ENCODE assay signal across 3 fruit fly cellular contexts in the genomic region with DNA sequence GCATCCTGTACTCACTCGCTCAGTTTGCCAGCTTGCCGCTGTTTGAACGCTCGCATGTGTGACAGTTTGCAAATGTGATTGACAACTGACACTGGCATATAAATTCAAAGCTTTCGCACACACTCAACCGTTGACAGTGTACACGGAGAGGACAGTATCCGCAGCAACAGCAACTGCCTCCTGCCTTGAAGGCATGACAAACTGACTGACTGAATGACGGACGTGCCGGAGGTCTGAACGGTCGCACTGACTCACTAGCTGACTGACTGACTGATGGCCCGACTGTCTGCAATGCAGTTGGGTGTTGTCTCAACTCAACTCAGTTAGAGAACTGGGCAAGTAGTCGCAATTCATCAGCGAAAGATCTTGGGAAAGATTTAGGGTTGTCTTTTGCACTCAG.
A peak's percentile ranks its signal among the peaks of the same experiment; 100 is the strongest.
TF ChIP-seq lines count a peak whose summit lies in the region.

No protein-coding gene starts in this region.

- no peak for TF ChIP-seq CTCF in whole organism, embryonic (GFP tag; optimal IDR thresholded peaks at IDR 0.05; lab: Kevin White, UChicago)

TF ChIP-seq in whole organism, embryonic, 481 proteins besides CTCF, POLR2A, EP300 and RAD21:
- TF ChIP-seq Stat92E (GFP tag; optimal IDR thresholded peaks at IDR 0.05; lab: Kevin White, UChicago) (no peak), hbn (GFP tag; IDR thresholded peaks at IDR 0.05; lab: Robert Waterston, UW; ENCODE audit: partially characterized antibody) (no peak), CG12299 (tag; optimal IDR thresholded peaks at IDR 0.05; lab: Kevin White, UChicago) (no peak), zfh1 (GFP tag; IDR thresholded peaks at IDR 0.05; lab: Robert Waterston, UW) (no peak), Med (GFP tag; lab: Kevin White, UChicago) (peak; percentile 33), CG8281 (tag; optimal IDR thresholded peaks at IDR 0.05; lab: Kevin White, UChicago) (peak; percentile 92), CG10209 (GFP tag; optimal IDR thresholded peaks at IDR 0.05; lab: Kevin White, UChicago) (peak; percentile 34), lov (optimal IDR thresholded peaks at IDR 0.05; lab: Kevin White, UChicago) (no peak), lov (GFP tag; IDR thresholded peaks at IDR 0.05; lab: Robert Waterston, UW) (0 out of 3 replicates have a peak, but pooled peaks have one; percentile 50), bcd (GFP tag; optimal IDR thresholded peaks at IDR 0.05; lab: Kevin White, UChicago) (no peak), z (GFP tag; IDR thresholded peaks at IDR 0.05; lab: Robert Waterston, UW) (0 out of 3 replicates have a peak, but pooled peaks have one; percentile 24), CG17328 (GFP tag; IDR thresholded peaks at IDR 0.05; lab: Robert Waterston, UW) (0 out of 2 replicates have a peak, but pooled peaks have one; percentile 32)

TF ChIP-seq in whole organism, prepupa, 60 proteins besides CTCF, POLR2A, EP300 and RAD21:
- TF ChIP-seq spab (GFP tag; optimal IDR thresholded peaks at IDR 0.05; lab: Kevin White, UChicago) (no peak), CG6854 (GFP tag; optimal IDR thresholded peaks at IDR 0.05; lab: Kevin White, UChicago) (no peak), CG31627 (GFP tag; optimal IDR thresholded peaks at IDR 0.05; lab: Kevin White, UChicago) (no peak), CG16779 (tag; optimal IDR thresholded peaks at IDR 0.05; lab: Kevin White, UChicago) (no peak), dac (GFP tag; optimal IDR thresholded peaks at IDR 0.05; lab: Kevin White, UChicago) (no peak), Ets21C (GFP tag; optimal IDR thresholded peaks at IDR 0.05; lab: Kevin White, UChicago) (no peak), CG6276 (GFP tag; optimal IDR thresholded peaks at IDR 0.05; lab: Kevin White, UChicago) (no peak), salr (GFP tag; optimal IDR thresholded peaks at IDR 0.05; lab: Kevin White, UChicago) (no peak), CG15336 (GFP tag; IDR thresholded peaks at IDR 0.05; lab: Robert Waterston, UW) (no peak), achi (GFP tag; optimal IDR thresholded peaks at IDR 0.05; lab: Kevin White, UChicago) (peak; percentile 11), Eip78C (GFP tag; lab: Kevin White, UChicago) (peak; percentile 49), fkh (GFP tag; optimal IDR thresholded peaks at IDR 0.05; lab: Kevin White, UChicago) (no peak)

TF ChIP-seq in whole organism, wandering third instar larva, 38 proteins besides CTCF, POLR2A, EP300 and RAD21:
- peak; percentile 70 for TF ChIP-seq Vsx2 (GFP tag; optimal IDR thresholded peaks at IDR 0.05; lab: Kevin White, UChicago; ENCODE audit: partially characterized antibody)
- no peak for TF ChIP-seq br (GFP tag; optimal IDR thresholded peaks at IDR 0.05; lab: Kevin White, UChicago)
- TF ChIP-seq Dif (GFP tag; optimal IDR thresholded peaks at IDR 0.05; lab: Kevin White, UChicago; ENCODE audit: partially characterized antibody), result peak; percentile 21
- no peak for TF ChIP-seq HLH106 (tag; optimal IDR thresholded peaks at IDR 0.05; lab: Kevin White, UChicago)
- no peak for TF ChIP-seq Dfd (GFP tag; optimal IDR thresholded peaks at IDR 0.05; lab: Kevin White, UChicago)
- no peak for TF ChIP-seq CG9705 (GFP tag; optimal IDR thresholded peaks at IDR 0.05; lab: Kevin White, UChicago)
- no peak for TF ChIP-seq jim (GFP tag; optimal IDR thresholded peaks at IDR 0.05; lab: Kevin White, UChicago)
- no peak for TF ChIP-seq Myc (optimal IDR thresholded peaks at IDR 0.05; lab: Kevin White, UChicago)
- TF ChIP-seq foxo (GFP tag; optimal IDR thresholded peaks at IDR 0.05; lab: Kevin White, UChicago), result no peak
TF ChIP-seq in whole organism, wandering third instar larva: peak in this region for 2.
